Worm (Caenorhabditis elegans) whole organism, early embryonic: ENCODE results near the gene Y57G11C.43.
"Not testable (repeated sequence)": the region's sequence is repeated elsewhere in the genome, so short reads cannot be mapped to it uniquely, and the experiment has no call there.

ENCODE experiments used
- B0310.2 ChIP-seq: sonication (generic microtip); optimal IDR thresholded peaks from 2 replicates; lab custom pipeline; 2016; ENCODE audit warnings: mild to moderate bottlenecking, missing genetic modification characterization, missing compliant biosample characterization
- F13C5.2 ChIP-seq: sonication (generic microtip); optimal IDR thresholded peaks from 2 replicates; lab custom pipeline; 2017; ENCODE audit warnings: mild to moderate bottlenecking, missing genetic modification characterization, inconsistent platforms, missing compliant biosample characterization
- aly-1 ChIP-seq: sonication (generic microtip); optimal IDR thresholded peaks from 2 replicates; lab custom pipeline; 2016; ENCODE audit warnings: missing genetic modification characterization, missing compliant biosample characterization
- ama-1 ChIP-seq: fragments of 150-350 bp; optimal IDR thresholded peaks from 2 replicates; lab custom pipeline; 2014
- ceh-13 ChIP-seq: fragments of 200-800 bp; sonication (Bioruptor generic); optimal IDR thresholded peaks from 2 replicates; lab custom pipeline; 2018; ENCODE audit warnings: mild to moderate bottlenecking, missing genetic modification characterization, missing compliant biosample characterization
- ceh-36 ChIP-seq: sonication (generic microtip); optimal IDR thresholded peaks from 2 replicates; lab custom pipeline; 2016; ENCODE audit warnings: missing genetic modification characterization, inconsistent platforms, missing compliant biosample characterization
- ets-7 ChIP-seq: sonication (generic microtip); optimal IDR thresholded peaks from 2 replicates; lab custom pipeline; 2016; ENCODE audit warnings: missing genotype, missing genetic modification characterization, missing compliant biosample characterization
- flt-1 ChIP-seq: fragments of 200-800 bp; sonication (Bioruptor generic); IDR thresholded peaks from 2 replicates; pipeline ENCODE4 v1.3.6; 2022; ENCODE audit warnings: missing genetic modification characterization, missing compliant biosample characterization
- hmbx-1 ChIP-seq: sonication (generic microtip); optimal IDR thresholded peaks from 2 replicates; lab custom pipeline; 2016; ENCODE audit warnings: mild to moderate bottlenecking, missing genetic modification characterization, missing compliant biosample characterization
- hmg-4 ChIP-seq: fragments of 200-800 bp; sonication (Bioruptor generic); optimal IDR thresholded peaks from 2 replicates; lab custom pipeline; 2018; ENCODE audit warnings: mild to moderate bottlenecking, missing genetic modification characterization, missing compliant biosample characterization
- hnd-1 ChIP-seq: sonication (generic microtip); optimal IDR thresholded peaks from 2 replicates; lab custom pipeline; 2016; ENCODE audit warnings: missing genetic modification characterization, missing compliant biosample characterization
- pes-1 ChIP-seq: fragments of 200-800 bp; sonication (Bioruptor generic); IDR thresholded peaks from 2 replicates; pipeline ENCODE4 v1.3.6; 2022; ENCODE audit warnings: missing genetic modification reagents, missing genetic modification characterization, missing compliant biosample characterization
- scrt-1 ChIP-seq: fragments of 200-800 bp; sonication (Bioruptor generic); IDR thresholded peaks from 2 replicates; pipeline ENCODE4 v1.3.6; 2022; ENCODE audit warnings: missing genetic modification characterization, missing compliant biosample characterization
- sea-1 ChIP-seq: fragments of 200-800 bp; sonication (Bioruptor generic); conservative IDR thresholded peaks from 2 replicates; pipeline ENCODE4 v1.3.6; 2022; ENCODE audit warnings: missing genetic modification characterization, missing compliant biosample characterization
- tbx-11 ChIP-seq: fragments of 200-800 bp; sonication (Bioruptor generic); IDR thresholded peaks from 2 replicates; pipeline ENCODE4 v1.3.6; 2022; ENCODE audit warnings: missing genetic modification characterization, missing compliant biosample characterization
- tbx-37 ChIP-seq: fragments of 200-800 bp; sonication (Bioruptor generic); conservative IDR thresholded peaks from 2 replicates; pipeline ENCODE4 v1.3.6; 2022; ENCODE audit warnings: missing genetic modification reagents, missing genetic modification characterization, missing compliant biosample characterization
- tra-4 ChIP-seq: sonication (generic microtip); optimal IDR thresholded peaks from 2 replicates; lab custom pipeline; 2017; ENCODE audit warnings: missing genetic modification characterization, missing compliant biosample characterization

Gene Y57G11C.43

DNA sequence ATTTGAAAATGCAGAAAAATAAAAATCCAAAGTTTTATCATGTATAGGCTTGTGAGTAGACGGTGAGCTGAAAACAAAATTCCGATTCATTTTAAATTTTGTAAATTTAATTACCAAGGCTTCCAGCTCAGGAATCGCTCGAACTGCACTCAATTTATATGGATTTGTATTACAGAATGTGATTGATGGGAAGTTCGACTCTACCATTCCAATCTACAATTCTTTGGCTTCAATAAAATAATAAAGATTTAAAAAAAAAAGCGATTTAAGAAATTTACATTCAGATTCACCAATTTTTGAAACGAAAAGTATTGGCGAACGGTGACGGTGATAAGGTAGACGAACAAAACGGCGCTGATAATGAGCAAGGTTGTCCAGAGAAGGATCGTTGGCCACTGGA, 1.4 kb downstream of the Y57G11C.43 start:
- no peak for TF ChIP-seq F13C5.2
- TF ChIP-seq hmg-4 (GFP tag; lab: Kevin White, UChicago), result no peak
- no peak for TF ChIP-seq ceh-36 (tag; lab: Kevin White, UChicago)
- TF ChIP-seq ama-1, result no peak
- no peak for TF ChIP-seq ceh-13 (GFP tag; lab: Kevin White, UChicago)
- TF ChIP-seq ets-7, result no peak
- TF ChIP-seq pes-1 (GFP tag; lab: Robert Waterston, UW), result no peak

DNA sequence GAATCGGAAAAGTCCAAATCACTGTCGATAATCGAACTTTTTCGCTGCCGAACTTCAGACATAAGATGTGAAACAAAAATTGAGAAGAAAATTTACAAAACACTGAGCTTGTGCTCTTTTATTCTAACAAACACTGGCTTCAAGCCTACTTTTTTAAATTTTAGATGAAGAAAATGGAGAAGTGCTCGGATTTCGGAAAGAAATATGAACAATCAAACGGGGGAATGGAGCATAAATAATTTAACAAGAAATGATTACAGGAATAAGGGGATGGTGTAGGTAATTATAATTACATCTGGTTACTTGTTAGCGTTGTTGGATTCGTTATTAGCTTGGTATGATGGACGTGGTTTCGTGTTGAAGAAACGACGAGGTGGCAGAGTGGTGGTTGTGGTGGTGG, 2.1 kb downstream of the Y57G11C.43 start, which contains the start of gene degl-1:
degl-1 (minus strand) TSS at position 101 of the 400 bp plus-strand sequence.
- no peak for TF ChIP-seq aly-1 (tag; lab: Kevin White, UChicago)
- no peak for TF ChIP-seq tbx-37
- no peak for TF ChIP-seq scrt-1
- TF ChIP-seq tra-4 (tag; lab: Kevin White, UChicago), result no peak
- no peak for TF ChIP-seq pes-1 (GFP tag; lab: Robert Waterston, UW)
- TF ChIP-seq B0310.2 (tag; lab: Kevin White, UChicago), result no peak
- no peak for TF ChIP-seq F13C5.2
- no peak for TF ChIP-seq hmg-4 (GFP tag; lab: Kevin White, UChicago)
- TF ChIP-seq ets-7, result no peak
- TF ChIP-seq ama-1, result no peak
- TF ChIP-seq tbx-11 (GFP tag; lab: Robert Waterston, UW), result no peak
- no peak for TF ChIP-seq ceh-36 (tag; lab: Kevin White, UChicago)
- TF ChIP-seq hmbx-1 (tag; lab: Kevin White, UChicago), result no peak
- no peak for TF ChIP-seq flt-1 (GFP tag; lab: Robert Waterston, UW)

DNA sequence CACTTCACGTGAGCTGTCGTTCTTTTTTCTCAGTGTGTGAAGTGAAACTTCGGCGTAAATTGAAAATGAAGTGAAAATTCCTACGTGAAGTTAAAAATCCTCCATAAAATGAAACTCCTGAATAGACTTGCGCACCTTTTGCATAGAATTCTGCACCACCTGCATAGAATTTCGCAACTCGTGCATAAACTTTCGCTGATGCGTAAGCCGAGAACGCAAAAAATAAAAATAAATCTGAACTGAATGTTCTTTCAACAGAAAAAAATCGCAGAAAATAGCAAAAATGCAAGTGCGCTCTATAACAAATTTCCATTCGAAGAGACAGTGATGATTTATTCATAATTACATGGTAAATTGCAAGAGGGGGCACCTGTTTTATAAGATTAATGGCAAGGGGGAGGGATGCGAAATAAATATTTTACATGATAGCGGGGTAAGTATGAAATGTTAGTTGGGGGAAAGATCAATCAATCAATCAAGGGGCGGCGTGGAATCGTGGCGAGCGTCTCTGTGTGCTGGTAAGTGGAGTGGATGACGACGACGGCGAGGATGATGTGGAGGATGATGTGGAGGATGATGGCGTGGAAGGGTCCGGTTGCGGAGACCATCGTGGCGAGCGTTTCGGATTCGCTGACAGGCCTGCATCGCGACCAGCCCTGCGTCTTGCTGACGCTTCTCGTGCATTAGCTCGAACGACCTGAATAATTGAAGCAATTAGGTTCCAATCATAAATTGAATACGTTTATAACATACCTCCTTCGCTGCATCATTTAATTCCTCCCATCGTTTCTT, 4.2 kb downstream of the Y57G11C.43 start, which contains the start of gene Y57G11C.36:
Y57G11C.36 (minus strand) TSS at position 502 of the 792 bp plus-strand sequence.
- TF ChIP-seq hnd-1 (tag; lab: Kevin White, UChicago), result no peak
- TF ChIP-seq ets-7, result no peak
- no peak for TF ChIP-seq B0310.2 (tag; lab: Kevin White, UChicago)
- no peak for TF ChIP-seq F13C5.2
- no peak for TF ChIP-seq scrt-1
- TF ChIP-seq ceh-13 (GFP tag; lab: Kevin White, UChicago), result no peak
- TF ChIP-seq ama-1, result no peak
- TF ChIP-seq hmbx-1 (tag; lab: Kevin White, UChicago), result no peak
- no peak for TF ChIP-seq pes-1 (GFP tag; lab: Robert Waterston, UW)
- no peak for TF ChIP-seq flt-1 (GFP tag; lab: Robert Waterston, UW)
- no peak for TF ChIP-seq ceh-36 (tag; lab: Kevin White, UChicago)
- TF ChIP-seq hmg-4 (GFP tag; lab: Kevin White, UChicago), result no peak
- no peak for TF ChIP-seq sea-1 (GFP tag; lab: Robert Waterston, UW)
- TF ChIP-seq tbx-11 (GFP tag; lab: Robert Waterston, UW), result no peak
- TF ChIP-seq tbx-37, result no peak
- TF ChIP-seq aly-1 (tag; lab: Kevin White, UChicago), result no peak

DNA sequence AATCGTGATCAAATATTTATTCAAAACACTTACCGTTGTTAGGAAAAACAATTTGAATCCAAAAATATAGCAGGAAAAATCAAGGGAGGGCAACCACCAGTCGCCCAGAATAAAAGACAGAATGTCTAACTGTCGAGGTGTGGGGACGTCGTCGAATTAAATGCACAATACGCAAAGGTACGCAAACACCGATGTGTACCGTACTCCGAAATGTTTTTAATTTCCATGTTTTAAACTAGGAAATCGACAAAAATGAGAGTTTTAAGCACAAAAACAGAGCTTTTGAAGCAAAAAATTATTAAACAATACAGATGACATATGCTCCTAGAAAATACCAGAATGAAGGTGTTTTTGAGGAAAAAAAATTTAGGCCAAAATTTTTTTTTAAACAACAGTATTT, 5.2 kb downstream of the Y57G11C.43 start, which contains the start of gene Y57G11C.51:
Y57G11C.51 (minus strand) TSS at position 101 of the 400 bp plus-strand sequence.
- TF ChIP-seq ets-7; ama-1; hmbx-1 (tag; lab: Kevin White, UChicago): not testable (repeated sequence)

DNA sequence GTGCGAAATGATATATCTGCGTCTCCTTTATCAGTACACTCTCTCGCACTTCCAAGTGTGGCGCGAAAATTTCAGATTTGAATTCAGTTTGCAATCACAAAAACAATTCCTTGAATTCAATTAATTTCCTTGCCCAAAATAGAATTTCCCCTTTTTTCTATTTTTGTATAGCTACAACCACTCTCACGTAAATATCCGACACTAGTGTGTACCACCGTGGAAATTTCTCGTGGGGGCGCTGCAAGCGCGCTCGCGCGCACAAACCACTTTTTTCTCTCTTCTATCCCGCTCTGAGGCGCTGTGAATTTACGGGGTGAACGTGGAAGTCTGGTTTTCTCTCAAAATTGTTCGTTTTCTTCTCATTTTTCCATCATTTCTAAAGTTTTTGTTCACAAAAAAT, 12.3 kb downstream of the Y57G11C.43 start, which contains the start of gene Y57G11C.8:
Y57G11C.8 (plus strand) TSS at position 301 of the 400 bp plus-strand sequence.
- no peak for TF ChIP-seq hmbx-1 (tag; lab: Kevin White, UChicago)
- TF ChIP-seq tbx-11 (GFP tag; lab: Robert Waterston, UW), result no peak
- no peak for TF ChIP-seq ceh-13 (GFP tag; lab: Kevin White, UChicago)
- TF ChIP-seq tra-4 (tag; lab: Kevin White, UChicago), result no peak
- TF ChIP-seq flt-1 (GFP tag; lab: Robert Waterston, UW), result no peak
- no peak for TF ChIP-seq scrt-1
- TF ChIP-seq B0310.2 (tag; lab: Kevin White, UChicago), result no peak
- TF ChIP-seq ama-1, result no peak
- no peak for TF ChIP-seq hnd-1 (tag; lab: Kevin White, UChicago)
- TF ChIP-seq tbx-37, result no peak

DNA sequence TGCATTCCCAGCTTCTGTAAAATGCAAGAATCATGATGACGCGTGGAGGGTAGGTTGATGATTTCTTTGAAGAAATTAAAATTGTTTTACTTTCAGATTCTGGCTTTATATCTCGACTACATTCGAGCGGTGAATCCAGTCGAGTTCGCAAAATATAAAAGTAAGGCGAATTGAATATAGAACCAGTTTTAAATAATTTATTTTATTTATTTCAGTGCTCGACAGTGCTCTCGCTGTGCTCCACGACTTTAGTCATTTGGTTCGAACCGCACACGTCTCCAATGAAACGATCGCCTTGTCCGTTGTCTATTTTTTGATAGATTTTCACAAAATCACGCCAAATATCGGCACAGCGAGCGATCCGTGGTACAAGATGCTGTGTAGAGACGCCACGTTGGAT, 13.0 kb downstream of the Y57G11C.43 start, which contains the start of gene Y57G11C.1130:
Y57G11C.1130 (plus strand) TSS at position 301 of the 400 bp plus-strand sequence.
- TF ChIP-seq aly-1 (tag; lab: Kevin White, UChicago) (no peak), pes-1 (GFP tag; lab: Robert Waterston, UW) (no peak), ceh-13 (GFP tag; lab: Kevin White, UChicago) (no peak), hnd-1 (tag; lab: Kevin White, UChicago) (no peak), sea-1 (GFP tag; lab: Robert Waterston, UW) (no peak), tra-4 (tag; lab: Kevin White, UChicago) (no peak), ets-7 (no peak), scrt-1 (no peak), tbx-37 (no peak), ama-1 (no peak), B0310.2 (tag; lab: Kevin White, UChicago) (no peak), flt-1 (GFP tag; lab: Robert Waterston, UW) (no peak), tbx-11 (GFP tag; lab: Robert Waterston, UW) (no peak), ceh-36 (tag; lab: Kevin White, UChicago) (no peak), F13C5.2 (no peak), hmg-4 (GFP tag; lab: Kevin White, UChicago) (no peak), hmbx-1 (tag; lab: Kevin White, UChicago) (no peak)

DNA sequence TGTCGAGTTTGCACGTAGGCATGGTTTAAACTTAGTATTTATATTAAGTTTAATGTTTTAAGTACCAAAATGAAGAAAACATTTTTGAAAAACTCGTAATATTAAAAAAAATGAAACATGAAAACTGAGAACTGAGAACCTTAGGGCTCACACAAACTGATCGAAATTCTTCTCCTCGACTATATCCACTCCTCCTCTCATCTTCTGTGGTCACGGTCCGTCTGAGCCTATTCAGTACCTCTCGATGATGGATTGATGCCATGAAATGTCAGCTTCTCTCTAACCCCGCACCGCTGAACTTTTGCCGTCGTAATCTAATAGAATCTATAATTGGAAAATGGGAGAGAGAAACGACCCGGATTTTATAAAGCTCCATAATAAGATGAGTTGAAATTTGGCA, 15.2 kb downstream of the Y57G11C.43 start, which contains the start of gene nlp-56:
nlp-56 (minus strand) TSS at position 257 of the 400 bp plus-strand sequence.
- TF ChIP-seq tbx-37 (no peak), hmg-4 (GFP tag; lab: Kevin White, UChicago) (no peak), hnd-1 (tag; lab: Kevin White, UChicago) (no peak), tra-4 (tag; lab: Kevin White, UChicago) (no peak)
